Fruit fly (Drosophila melanogaster) whole organism, embryonic: Measurements from ENCODE around the gene CG14440.
A peak's percentile ranks its signal among the peaks of the same experiment; 100 is the strongest.

Experiments used
- ATbp ChIP-seq: fragments of 200-800 bp; sonication (Bioruptor generic); optimal IDR thresholded peaks from 2 replicates; lab custom pipeline; 2017; ENCODE audit warnings: missing biosample characterization, mild to moderate bottlenecking, missing genetic modification characterization, missing genetic modification reagents
- Antp ChIP-seq: fragments of 200-800 bp; sonication (Bioruptor generic); optimal IDR thresholded peaks from 3 replicates; lab custom pipeline; 2016; ENCODE audit warnings: missing biosample characterization, missing genetic modification characterization
- CG10147 ChIP-seq: fragments of 200-800 bp; sonication (Bioruptor generic); optimal IDR thresholded peaks from 2 replicates; lab custom pipeline; 2019; ENCODE audit warnings: missing biosample characterization, mild to moderate bottlenecking, missing genetic modification characterization, moderate library complexity
- CG10321 ChIP-seq: fragments of 200-800 bp; sonication (Bioruptor generic); IDR thresholded peaks from 2 replicates; pipeline ENCODE4 v1.3.6; 2022; ENCODE audit warnings: missing biosample characterization, missing genetic modification characterization
- CG10543 ChIP-seq: fragments of 200-800 bp; sonication (Bioruptor generic); optimal IDR thresholded peaks from 3 replicates; lab custom pipeline; 2017; ENCODE audit warnings: missing biosample characterization, mild to moderate bottlenecking, missing genetic modification characterization, moderate library complexity
- CG12155 ChIP-seq: fragments of 200-800 bp; sonication (Bioruptor generic); optimal IDR thresholded peaks from 3 replicates; lab custom pipeline; 2016; ENCODE audit warnings: missing biosample characterization, missing genetic modification characterization
- CG12769 ChIP-seq: fragments of 200-800 bp; sonication (Bioruptor generic); optimal IDR thresholded peaks from 2 replicates; lab custom pipeline; 2019; ENCODE audit warnings: missing biosample characterization, mild to moderate bottlenecking, missing genetic modification characterization, moderate library complexity
- CG15073 ChIP-seq: fragments of 200-800 bp; sonication (Bioruptor generic); optimal IDR thresholded peaks from 2 replicates; lab custom pipeline; 2016; ENCODE audit warnings: missing biosample characterization, missing genetic modification characterization
- CG17385 ChIP-seq: fragments of 200-800 bp; sonication (Bioruptor generic); optimal IDR thresholded peaks from 3 replicates; lab custom pipeline; 2018; ENCODE audit warnings: missing biosample characterization, mild to moderate bottlenecking, missing genetic modification characterization
- CG1792 ChIP-seq: fragments of 200-800 bp; sonication (Bioruptor generic); optimal IDR thresholded peaks from 2 replicates; lab custom pipeline; 2016; ENCODE audit warnings: missing biosample characterization, missing genetic modification characterization
- CG18599 ChIP-seq: fragments of 200-800 bp; sonication (Bioruptor generic); optimal IDR thresholded peaks from 3 replicates; lab custom pipeline; 2017; ENCODE audit warnings: missing biosample characterization, missing genetic modification characterization, mild to moderate bottlenecking, moderate library complexity, missing genetic modification reagents
- CG2120 ChIP-seq: fragments of 200-800 bp; sonication (Bioruptor generic); optimal IDR thresholded peaks from 3 replicates; lab custom pipeline; 2016; ENCODE audit warnings: missing biosample characterization, missing genetic modification characterization
- CG3838 ChIP-seq: fragments of 200-800 bp; sonication (Bioruptor generic); optimal IDR thresholded peaks from 3 replicates; lab custom pipeline; 2016; ENCODE audit warnings: missing biosample characterization, missing genetic modification characterization
- CG4707 ChIP-seq: fragments of 200-800 bp; sonication (Bioruptor generic); optimal IDR thresholded peaks from 2 replicates; lab custom pipeline; 2018; ENCODE audit warnings: missing biosample characterization, mild to moderate bottlenecking, missing genetic modification characterization, moderate library complexity
- CG7556 ChIP-seq: fragments of 200-800 bp; sonication (Bioruptor generic); optimal IDR thresholded peaks from 2 replicates; lab custom pipeline; 2017; ENCODE audit warnings: missing biosample characterization, mild to moderate bottlenecking, missing genetic modification characterization
- CG8290 ChIP-seq, 3 experiments: fragments of 200-800 bp; sonication (Bioruptor generic); optimal IDR thresholded peaks; 2 replicates each; lab custom pipeline; 2016 to 2019; ENCODE audit warnings: missing biosample characterization in 3 of 3, missing genetic modification characterization in 3 of 3, mild to moderate bottlenecking in 2 of 3, moderate library complexity in 1 of 3
- CG9437 ChIP-seq: fragments of 200-800 bp; sonication (Bioruptor generic); optimal IDR thresholded peaks from 2 replicates; lab custom pipeline; 2018; ENCODE audit warnings: missing biosample characterization, mild to moderate bottlenecking, missing genetic modification characterization
- Deaf1 ChIP-seq: fragments of 200-800 bp; optimal IDR thresholded peaks from 3 replicates; lab custom pipeline; 2019; ENCODE audit warnings: missing biosample characterization, mild to moderate bottlenecking, missing genetic modification characterization, moderate library complexity
- Elba2 ChIP-seq: fragments of 200-800 bp; sonication (Bioruptor generic); optimal IDR thresholded peaks from 3 replicates; lab custom pipeline; 2016; ENCODE audit warnings: missing biosample characterization, missing genetic modification characterization
- Ets97D ChIP-seq: fragments of 200-800 bp; sonication (Bioruptor generic); optimal IDR thresholded peaks from 3 replicates; lab custom pipeline; 2016; ENCODE audit warnings: missing biosample characterization, missing genetic modification characterization
- Hsf ChIP-seq: fragments of 200-800 bp; sonication (Bioruptor generic); optimal IDR thresholded peaks from 3 replicates; lab custom pipeline; 2016; ENCODE audit warnings: missing biosample characterization, missing genetic modification characterization
- MBD-R2 ChIP-seq: fragments of 200-800 bp; sonication (Bioruptor generic); IDR thresholded peaks from 2 replicates; pipeline ENCODE4 v1.3.6; 2022; ENCODE audit warnings: missing biosample characterization, missing genetic modification characterization
- Med ChIP-seq: fragments of 200-800 bp; sonication (Bioruptor generic); peaks from one replicate; lab custom pipeline; 2016; ENCODE audit warnings: missing biosample characterization, missing genetic modification characterization, mild to moderate bottlenecking, inconsistent platforms, moderate library complexity
- Ptx1 ChIP-seq: fragments of 200-800 bp; sonication (Bioruptor generic); IDR thresholded peaks from 2 replicates; pipeline ENCODE4 v1.3.6; 2022; ENCODE audit warnings: missing biosample characterization, missing genetic modification characterization
- Trl ChIP-seq, 3 experiments: fragments of >200 bp in 2 of 3; fragments of 200-800 bp in 1 of 3; sonication (Bioruptor generic) in 1 of 3; optimal IDR thresholded peaks; 2 replicates in 1 of 3; 3 replicates in 2 of 3; lab custom pipeline; 2016 to 2017; ENCODE audit warnings: missing biosample characterization in 1 of 3, missing genetic modification characterization in 1 of 3
- abd-A ChIP-seq: fragments of 200-800 bp; sonication (Bioruptor generic); optimal IDR thresholded peaks from 3 replicates; lab custom pipeline; 2019; ENCODE audit warnings: missing biosample characterization, mild to moderate bottlenecking, missing genetic modification characterization, moderate library complexity
- al ChIP-seq: fragments of 200-800 bp; sonication (Bioruptor generic); IDR thresholded peaks from 2 replicates; pipeline ENCODE4 v1.3.6; 2022; ENCODE audit warnings: missing biosample characterization, missing genetic modification characterization
- cwo ChIP-seq: fragments of 200-800 bp; sonication (Bioruptor generic); optimal IDR thresholded peaks from 3 replicates; lab custom pipeline; 2017; ENCODE audit warnings: missing biosample characterization, missing genetic modification characterization, mild to moderate bottlenecking, moderate library complexity, missing genetic modification reagents
- dimm ChIP-seq: fragments of 200-800 bp; sonication (Bioruptor generic); IDR thresholded peaks from 2 replicates; pipeline ENCODE4 v1.3.6; 2022; ENCODE audit warnings: missing biosample characterization, missing genetic modification characterization
- dmrt11E ChIP-seq: fragments of 200-800 bp; sonication (Bioruptor generic); optimal IDR thresholded peaks from 3 replicates; lab custom pipeline; 2018; ENCODE audit warnings: missing biosample characterization, mild to moderate bottlenecking, missing genetic modification characterization, moderate library complexity
- eve ChIP-seq, 2 experiments: fragments of >200 bp; optimal IDR thresholded peaks; 2 replicates each; lab custom pipeline; 2017; ENCODE audit warnings: missing biosample characterization in 2 of 2, missing genetic modification characterization in 2 of 2
- exex ChIP-seq: fragments of 200-800 bp; sonication (Bioruptor generic); optimal IDR thresholded peaks from 4 replicates; lab custom pipeline; 2018; ENCODE audit warnings: missing biosample characterization, mild to moderate bottlenecking, missing genetic modification characterization, moderate library complexity
- fd3F ChIP-seq: fragments of 200-800 bp; sonication (Bioruptor generic); optimal IDR thresholded peaks from 2 replicates; lab custom pipeline; 2018; ENCODE audit warnings: missing biosample characterization, mild to moderate bottlenecking, missing genetic modification characterization, moderate library complexity
- gfzf ChIP-seq: fragments of 200-800 bp; sonication (Bioruptor generic); optimal IDR thresholded peaks from 2 replicates; lab custom pipeline; 2016; ENCODE audit warnings: missing biosample characterization, mild to moderate bottlenecking, missing genetic modification characterization, moderate library complexity
- grau ChIP-seq: fragments of 200-800 bp; optimal IDR thresholded peaks from 3 replicates; lab custom pipeline; 2019; ENCODE audit warnings: missing biosample characterization, mild to moderate bottlenecking, missing genetic modification characterization, moderate library complexity
- grn ChIP-seq: fragments of 200-800 bp; sonication (Bioruptor generic); optimal IDR thresholded peaks from 3 replicates; lab custom pipeline; 2017; ENCODE audit warnings: missing biosample characterization, missing genetic modification characterization
- jigr1 ChIP-seq: fragments of 200-800 bp; sonication (Bioruptor generic); IDR thresholded peaks from 3 replicates; pipeline ENCODE4 v1.3.6; 2022; ENCODE audit warnings: missing biosample characterization, missing genetic modification characterization
- jumu ChIP-seq: fragments of 200-800 bp; sonication (Bioruptor generic); optimal IDR thresholded peaks from 3 replicates; lab custom pipeline; 2016; ENCODE audit warnings: missing biosample characterization, missing genetic modification characterization
- lab ChIP-seq: fragments of 200-800 bp; sonication (Bioruptor generic); optimal IDR thresholded peaks from 3 replicates; lab custom pipeline; 2017; ENCODE audit warnings: missing biosample characterization, missing genetic modification characterization, mild to moderate bottlenecking, moderate library complexity, missing genetic modification reagents
- nerfin-2 ChIP-seq: fragments of 200-800 bp; sonication (Bioruptor generic); IDR thresholded peaks from 2 replicates; pipeline ENCODE4 v1.3.6; 2022; ENCODE audit warnings: missing biosample characterization, missing genetic modification characterization; ENCODE audit not compliant: partially characterized antibody
- ro ChIP-seq: fragments of 200-800 bp; sonication (Bioruptor generic); IDR thresholded peaks from 2 replicates; pipeline ENCODE4 v1.3.6; 2022; ENCODE audit warnings: missing biosample characterization, missing genetic modification characterization
- sd ChIP-seq: fragments of 200-800 bp; sonication (Bioruptor generic); optimal IDR thresholded peaks from 3 replicates; lab custom pipeline; 2018; ENCODE audit warnings: missing biosample characterization, mild to moderate bottlenecking, missing genetic modification characterization, moderate library complexity
- sqz ChIP-seq: fragments of 200-800 bp; sonication (Bioruptor generic); optimal IDR thresholded peaks from 3 replicates; lab custom pipeline; 2018; ENCODE audit warnings: missing biosample characterization, mild to moderate bottlenecking, missing genetic modification characterization
- sr ChIP-seq: fragments of 200-800 bp; sonication (Bioruptor generic); IDR thresholded peaks from 3 replicates; pipeline ENCODE4 v1.3.6; 2022; ENCODE audit warnings: missing biosample characterization, missing genetic modification characterization
- sug ChIP-seq: fragments of 200-800 bp; optimal IDR thresholded peaks from 2 replicates; lab custom pipeline; 2019; ENCODE audit warnings: missing biosample characterization, mild to moderate bottlenecking, missing genetic modification characterization, moderate library complexity
- tap ChIP-seq: fragments of 200-800 bp; optimal IDR thresholded peaks from 3 replicates; lab custom pipeline; 2019; ENCODE audit warnings: missing biosample characterization, mild to moderate bottlenecking, missing genetic modification characterization, moderate library complexity
- tgo ChIP-seq: fragments of 200-800 bp; sonication (Bioruptor generic); IDR thresholded peaks from 3 replicates; pipeline ENCODE4 v1.3.6; 2022; ENCODE audit warnings: missing biosample characterization, missing genetic modification characterization
- unpg ChIP-seq: fragments of 200-800 bp; sonication (Bioruptor generic); optimal IDR thresholded peaks from 3 replicates; lab custom pipeline; 2018; ENCODE audit warnings: missing biosample characterization, mild to moderate bottlenecking, missing genetic modification characterization, moderate library complexity
- zfh1 ChIP-seq: fragments of 200-800 bp; sonication (Bioruptor generic); IDR thresholded peaks from 3 replicates; pipeline ENCODE4 v1.3.6; 2022; ENCODE audit warnings: missing biosample characterization, missing genetic modification characterization

The CG14440 gene

DNA sequence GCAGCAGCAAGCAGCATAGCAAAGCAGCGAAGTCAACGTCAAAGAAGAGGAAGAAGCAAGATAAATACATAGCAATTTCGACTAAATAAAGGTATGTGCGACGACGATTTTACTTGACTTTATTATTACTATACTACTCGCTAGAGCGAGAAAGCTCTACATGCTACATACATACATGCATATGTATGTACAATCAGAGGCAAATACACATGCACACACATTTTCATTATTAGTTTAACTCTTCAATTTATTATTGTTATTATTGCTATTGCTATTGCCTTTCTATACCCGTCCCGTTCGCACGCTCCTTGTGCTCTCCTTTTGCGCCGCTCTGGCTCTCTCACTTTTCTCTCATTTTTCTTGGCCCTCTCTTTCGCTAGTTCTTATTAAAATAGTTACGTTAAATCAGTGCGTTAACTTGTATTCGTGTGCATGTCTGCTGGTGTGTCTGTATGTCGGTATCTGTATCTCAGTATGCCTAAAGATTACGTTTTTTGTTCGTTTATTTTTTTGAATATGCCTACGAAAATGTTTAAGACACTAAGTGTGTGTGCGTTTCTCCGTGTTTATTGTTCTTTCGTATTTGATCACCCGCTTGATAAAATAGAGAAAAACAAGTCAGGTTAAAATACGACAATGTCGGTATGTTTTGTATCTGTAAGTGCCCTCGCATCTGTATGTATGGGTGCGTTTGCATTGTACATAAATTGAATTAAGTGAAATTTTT, 2.1 kb upstream of the CG14440 start (continued):
- peak; percentile 64 for TF ChIP-seq Med
- TF ChIP-seq CG10321 (GFP tag; lab: Robert Waterston, UW) = peak; percentile 52; the same call in 1 of the 2 replicates
- no peak for TF ChIP-seq dimm
- TF ChIP-seq Elba2 (GFP tag; lab: Kevin White, UChicago) = no peak
- TF ChIP-seq CG9437 (GFP tag; lab: Kevin White, UChicago) = peak; percentile 32
- no peak for TF ChIP-seq Ptx1 (GFP tag; lab: Robert Waterston, UW)
- TF ChIP-seq sd = peak; percentile 48
- TF ChIP-seq lab = peak; percentile 8
- TF ChIP-seq fd3F (GFP tag; lab: Kevin White, UChicago) = no peak
- no peak for TF ChIP-seq zfh1 (GFP tag; lab: Robert Waterston, UW)
- peak; percentile 59 for TF ChIP-seq abd-A (tag; lab: Kevin White, UChicago)
- no peak for TF ChIP-seq grau (tag; lab: Kevin White, UChicago)
- TF ChIP-seq nerfin-2 (GFP tag; lab: Robert Waterston, UW) = no peak
- TF ChIP-seq eve (GFP tag; optimal IDR thresholded peaks at IDR 0.05; lab: Kevin White, UChicago) = peak in 1 of 2 experiments; percentile 24
- peak; percentile 81 for TF ChIP-seq exex (tag; lab: Kevin White, UChicago)
- no peak for TF ChIP-seq CG15073 (GFP tag; lab: Kevin White, UChicago)
- TF ChIP-seq MBD-R2 (GFP tag; lab: Robert Waterston, UW) = no peak
- TF ChIP-seq tap (tag; lab: Kevin White, UChicago) = peak; percentile 6
- no peak for TF ChIP-seq gfzf (GFP tag; lab: Kevin White, UChicago)
- peak; percentile 20 for TF ChIP-seq CG12769 (tag; lab: Kevin White, UChicago)
- TF ChIP-seq CG3838 (GFP tag; lab: Kevin White, UChicago) = no peak
- TF ChIP-seq sug = peak; percentile 2
- no peak for TF ChIP-seq dmrt11E (tag; lab: Kevin White, UChicago)
- TF ChIP-seq Hsf = no peak
- TF ChIP-seq ATbp = peak; percentile 4
- TF ChIP-seq grn = peak; percentile 81
- TF ChIP-seq CG7556 = no peak
- no peak for TF ChIP-seq CG1792 (GFP tag; lab: Kevin White, UChicago)
- TF ChIP-seq CG12155 (GFP tag; lab: Kevin White, UChicago) = peak; percentile 3
- no peak for TF ChIP-seq CG18599 (GFP tag; lab: Kevin White, UChicago)
- no peak for TF ChIP-seq CG8290 (GFP tag; optimal IDR thresholded peaks at IDR 0.05; lab: Kevin White, UChicago)
- TF ChIP-seq CG8290 (tag; optimal IDR thresholded peaks at IDR 0.05; lab: Kevin White, UChicago) = peak in 1 of 2 experiments; percentile 6
- peak; percentile 79 to 93 for TF ChIP-seq Trl (optimal IDR thresholded peaks at IDR 0.05; lab: Kevin White, UChicago)
- no peak for TF ChIP-seq Trl (GFP tag; optimal IDR thresholded peaks at IDR 0.05; lab: Kevin White, UChicago)
- no peak for TF ChIP-seq Antp (GFP tag; lab: Kevin White, UChicago)
- TF ChIP-seq jumu = no peak
- peak; percentile 86 for TF ChIP-seq CG17385 (GFP tag; lab: Kevin White, UChicago)
- peak; percentile 12 for TF ChIP-seq cwo (GFP tag; lab: Kevin White, UChicago)
- no peak for TF ChIP-seq sr
- TF ChIP-seq Deaf1 (tag; lab: Kevin White, UChicago) = peak; percentile 24
- TF ChIP-seq Ets97D (GFP tag; lab: Kevin White, UChicago) = no peak
- no peak for TF ChIP-seq unpg (GFP tag; lab: Kevin White, UChicago)
- no peak for TF ChIP-seq jigr1 (GFP tag; lab: Robert Waterston, UW)
- no peak for TF ChIP-seq tgo (GFP tag; lab: Robert Waterston, UW)
- TF ChIP-seq al (GFP tag; lab: Robert Waterston, UW) = no peak
- TF ChIP-seq CG10543 (GFP tag; lab: Kevin White, UChicago) = peak; percentile 22
- no peak for TF ChIP-seq CG4707 (GFP tag; lab: Kevin White, UChicago)
- TF ChIP-seq CG10147 (GFP tag; lab: Kevin White, UChicago) = no peak
- no peak for TF ChIP-seq CG2120 (GFP tag; lab: Kevin White, UChicago)
- TF ChIP-seq sqz (GFP tag; lab: Kevin White, UChicago) = peak; percentile 4
- no peak for TF ChIP-seq ro (GFP tag; lab: Robert Waterston, UW)
